Fruit fly (Drosophila melanogaster) whole organism, pupa: Measurements from ENCODE around the gene Miga.

Source experiments
- D1 ChIP-seq: fragments of 200-800 bp; sonication (Bioruptor generic); optimal IDR thresholded peaks from 2 replicates; lab custom pipeline; 2018; ENCODE audit warnings: missing biosample characterization, mild to moderate bottlenecking, missing genetic modification characterization, moderate library complexity
- EcR ChIP-seq: fragments of 200-800 bp; sonication (Bioruptor generic); optimal IDR thresholded peaks from 3 replicates; lab custom pipeline; 2019; ENCODE audit warnings: missing biosample characterization, missing genetic modification characterization, mild to moderate bottlenecking, moderate library complexity, missing genetic modification reagents

DNA sequence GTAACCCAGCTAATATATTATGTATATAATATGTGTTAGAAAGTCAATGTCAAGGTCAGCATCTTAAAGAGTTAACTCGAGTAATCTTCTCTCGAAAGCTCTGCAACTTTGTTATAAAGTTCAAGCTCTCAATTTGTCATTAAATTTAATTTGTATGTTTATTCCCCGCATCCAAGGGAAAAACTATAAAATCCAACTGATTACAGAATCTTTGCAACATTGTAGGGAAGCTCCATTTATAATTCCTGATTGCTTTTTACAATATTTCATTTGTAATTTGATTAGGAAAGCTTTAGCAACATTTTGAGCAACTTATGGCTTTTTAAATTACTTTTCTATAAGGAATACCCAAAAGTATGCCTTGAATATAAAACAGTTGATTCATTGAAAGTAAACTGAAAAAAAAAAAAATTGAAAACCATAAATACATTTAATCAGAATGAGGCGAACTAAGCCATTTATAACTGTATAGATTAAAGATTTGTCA lies 29.2 kb upstream of the Miga start:
- TF ChIP-seq D1 (tag; lab: Kevin White, UChicago) (no peak), EcR (GFP tag; lab: Kevin White, UChicago) (no peak)
